Worm (Caenorhabditis elegans) whole organism, L4/young adult: ENCODE data around the gene K12H6.12.

Experiments used
- W03F9.2 ChIP-seq: fragments of 150-350 bp; optimal IDR thresholded peaks from 2 replicates; lab custom pipeline; 2014; ENCODE audit warnings: missing biosample characterization, missing genetic modification characterization
- him-1 ChIP-seq: sonication (generic microtip); optimal IDR thresholded peaks from 2 replicates; lab custom pipeline; 2016; ENCODE audit warnings: missing genotype, missing genetic modification reagents, missing genetic modification characterization, missing compliant biosample characterization

- TF ChIP-seq him-1 (tag; lab: Kevin White, UChicago), result no peak
- no peak for TF ChIP-seq W03F9.2
Observed at ce11 chrII:2815444-2815843, 7.5 kb downstream of the K12H6.12 start, which contains the start of gene K12H6.2.
